Fruit fly (Drosophila melanogaster): ENCODE data around the gene Dim1.
A peak's percentile ranks its signal among the peaks of the same experiment; 100 is the strongest.

Dim1 gene

dm6 chr2L:4371516-4372136 is 31.4 kb upstream of the Dim1 start (continued):
- 0 out of 2 replicates have a peak, but pooled peaks have one; percentile 25 for TF ChIP-seq Adf1 (GFP tag; IDR thresholded peaks at IDR 0.05)
- peak; percentile 43 for TF ChIP-seq CG11723 (GFP tag; optimal IDR thresholded peaks at IDR 0.05)
- TF ChIP-seq Fer2 (tag; optimal IDR thresholded peaks at IDR 0.05): no peak
- TF ChIP-seq Atf-2 (GFP tag; optimal IDR thresholded peaks at IDR 0.05): no peak
- peak; percentile 31 for TF ChIP-seq CG18476 (GFP tag; optimal IDR thresholded peaks at IDR 0.05)
- TF ChIP-seq seq (GFP tag; IDR thresholded peaks at IDR 0.05): peak; percentile 71
- no peak for TF ChIP-seq CG4617 (GFP tag; optimal IDR thresholded peaks at IDR 0.05; ENCODE audit: borderline replicate concordance)
- no peak for TF ChIP-seq abd-A (tag; optimal IDR thresholded peaks at IDR 0.05)
- TF ChIP-seq CG12104 (GFP tag; optimal IDR thresholded peaks at IDR 0.05): peak; percentile 28
- no peak for TF ChIP-seq cwo (GFP tag; optimal IDR thresholded peaks at IDR 0.05)
- TF ChIP-seq unc-4 (GFP tag; IDR thresholded peaks at IDR 0.05; ENCODE audit: partially characterized antibody): no peak
- peak; percentile 38; the same call in 2 of the 3 replicates for TF ChIP-seq tgo (GFP tag; IDR thresholded peaks at IDR 0.05)
- TF ChIP-seq CG10209 (GFP tag; optimal IDR thresholded peaks at IDR 0.05): peak; percentile 68
- TF ChIP-seq CG18619 (GFP tag; optimal IDR thresholded peaks at IDR 0.05): peak; percentile 46
- peak; percentile 69 for TF ChIP-seq ac (GFP tag; optimal IDR thresholded peaks at IDR 0.05)
- peak; percentile 85 for TF ChIP-seq yki (optimal IDR thresholded peaks at IDR 0.05)
- peak; percentile 85 for TF ChIP-seq CG9727 (GFP tag; optimal IDR thresholded peaks at IDR 0.05)
- TF ChIP-seq Xbp1 (GFP tag; optimal IDR thresholded peaks at IDR 0.05): peak; percentile 42
- no peak for TF ChIP-seq Mes4 (GFP tag; optimal IDR thresholded peaks at IDR 0.05)
- peak; percentile 33; the same call in 1 of the 3 replicates for TF ChIP-seq CG11695 (GFP tag; IDR thresholded peaks at IDR 0.05)
- peak; percentile 78 for TF ChIP-seq CG11504 (tag; optimal IDR thresholded peaks at IDR 0.05)
- TF ChIP-seq CG12769 (tag; optimal IDR thresholded peaks at IDR 0.05): peak; percentile 36
- TF ChIP-seq zfh1 (GFP tag; IDR thresholded peaks at IDR 0.05): peak; percentile 18; the same call in 1 of the 3 replicates
- TF ChIP-seq CG1603 (tag; optimal IDR thresholded peaks at IDR 0.05): peak; percentile 1
- peak; percentile 72 for TF ChIP-seq odd (GFP tag; optimal IDR thresholded peaks at IDR 0.05)
- TF ChIP-seq Doc3 (GFP tag; IDR thresholded peaks at IDR 0.05; ENCODE audit: partially characterized antibody): peak; percentile 19; the same call in 1 of the 3 replicates
- TF ChIP-seq CG9797 (GFP tag; optimal IDR thresholded peaks at IDR 0.05): peak; percentile 1
- TF ChIP-seq CG10366 (GFP tag; IDR thresholded peaks at IDR 0.05): peak; percentile 11; the same call in 1 of the 2 replicates
- peak; percentile 47; the same call in 1 of the 2 replicates for TF ChIP-seq CG8765 (GFP tag; IDR thresholded peaks at IDR 0.05)
- peak; percentile 27; the same call in 1 of the 2 replicates for TF ChIP-seq CG17612 (GFP tag; IDR thresholded peaks at IDR 0.05)
- no peak for TF ChIP-seq Camta (GFP tag; optimal IDR thresholded peaks at IDR 0.05)
- TF ChIP-seq dmrt99B (tag; optimal IDR thresholded peaks at IDR 0.05): peak; percentile 75
- peak; percentile 81 for TF ChIP-seq gcm (GFP tag; optimal IDR thresholded peaks at IDR 0.05)
- TF ChIP-seq org-1 (GFP tag; optimal IDR thresholded peaks at IDR 0.05): peak; percentile 50
- peak; percentile 62 for TF ChIP-seq CG2202 (tag; optimal IDR thresholded peaks at IDR 0.05)
- TF ChIP-seq CG6813 (GFP tag; optimal IDR thresholded peaks at IDR 0.05): peak; percentile 38
- peak; percentile 52; the same call in 1 of the 2 replicates for TF ChIP-seq stc (GFP tag; IDR thresholded peaks at IDR 0.05)
- TF ChIP-seq CG3726 (GFP tag; IDR thresholded peaks at IDR 0.05): 0 out of 3 replicates have a peak, but pooled peaks have one; percentile 13
- no peak for TF ChIP-seq klu (GFP tag; IDR thresholded peaks at IDR 0.05)
- 0 out of 3 replicates have a peak, but pooled peaks have one; percentile 35 for TF ChIP-seq jigr1 (GFP tag; IDR thresholded peaks at IDR 0.05)
- no peak for TF ChIP-seq CG11696 (GFP tag; IDR thresholded peaks at IDR 0.05)
- no peak for TF ChIP-seq jumu (GFP tag; optimal IDR thresholded peaks at IDR 0.05)
- TF ChIP-seq Mrtf (GFP tag; IDR thresholded peaks at IDR 0.05): 0 out of 3 replicates have a peak, but pooled peaks have one; percentile 41
- TF ChIP-seq nom (GFP tag; optimal IDR thresholded peaks at IDR 0.05): peak; percentile 59
- TF ChIP-seq HLH3B (GFP tag; IDR thresholded peaks at IDR 0.05): 0 out of 2 replicates have a peak, but pooled peaks have one; percentile 5
- 0 out of 2 replicates have a peak, but pooled peaks have one; percentile 8 for TF ChIP-seq slbo (GFP tag; IDR thresholded peaks at IDR 0.05)
- TF ChIP-seq tna (GFP tag; IDR thresholded peaks at IDR 0.05; ENCODE audit: partially characterized antibody): 0 out of 2 replicates have a peak, but pooled peaks have one; percentile 17
- TF ChIP-seq prd (optimal IDR thresholded peaks at IDR 0.05): no peak
- peak; percentile 65; the same call in 2 of the 3 replicates for TF ChIP-seq prd (GFP tag; IDR thresholded peaks at IDR 0.05)

Measured in whole organism, embryonic.